Worm (Caenorhabditis elegans): ENCODE data around the gene bath-46.

ce11 chrII:1595137-1595536, 2.6 kb upstream of the bath-46 start, which contains the start of gene clec-20:
- no peak for TF ChIP-seq ceh-82 (tag; optimal IDR thresholded peaks at IDR 0.05)
- no peak for TF ChIP-seq ZK546.5 (tag; optimal IDR thresholded peaks at IDR 0.05)
- no peak for TF ChIP-seq nfya-1 (tag; optimal IDR thresholded peaks at IDR 0.05; ENCODE audit: insufficient read depth)
- no peak for TF ChIP-seq zag-1 (tag; optimal IDR thresholded peaks at IDR 0.05)
- TF ChIP-seq elt-2 (tag; optimal IDR thresholded peaks at IDR 0.05), result no peak
- no peak for TF ChIP-seq aly-2 (tag; optimal IDR thresholded peaks at IDR 0.05)
- TF ChIP-seq elt-3 (tag; optimal IDR thresholded peaks at IDR 0.05), result no peak
- TF ChIP-seq tbx-2 (tag; optimal IDR thresholded peaks at IDR 0.05), result no peak
- TF ChIP-seq nhr-237 (tag; optimal IDR thresholded peaks at IDR 0.05), result no peak
- no peak for TF ChIP-seq lin-39 (tag; optimal IDR thresholded peaks at IDR 0.05)
- no peak for TF ChIP-seq ama-1 (optimal IDR thresholded peaks at IDR 0.05)
- no peak for TF ChIP-seq egl-27 (tag; optimal IDR thresholded peaks at IDR 0.05)
